Fruit fly (Drosophila melanogaster) whole organism, embryonic: ENCODE results near the gene Cortactin.
A peak's percentile ranks its signal among the peaks of the same experiment; 100 is the strongest.

Source experiments
- CG10565 ChIP-seq: fragments of 200-800 bp; sonication (Bioruptor generic); optimal IDR thresholded peaks from 3 replicates; lab custom pipeline; 2016; ENCODE audit warnings: missing biosample characterization, mild to moderate bottlenecking, missing genetic modification characterization
- CG10654 ChIP-seq: fragments of 200-800 bp; sonication (Bioruptor generic); optimal IDR thresholded peaks from 2 replicates; lab custom pipeline; 2016; ENCODE audit warnings: missing biosample characterization, missing genetic modification characterization
- CG11085 ChIP-seq: fragments of 200-800 bp; sonication (Bioruptor generic); IDR thresholded peaks from 2 replicates; pipeline ENCODE4 v1.3.6; 2022; ENCODE audit warnings: missing biosample characterization, missing genetic modification characterization
- CG11093 ChIP-seq: fragments of 200-800 bp; sonication (Bioruptor generic); IDR thresholded peaks from 3 replicates; pipeline ENCODE4 v1.3.6; 2022; ENCODE audit warnings: missing biosample characterization, missing genetic modification characterization
- CG11504 ChIP-seq: fragments of 200-800 bp; sonication (Bioruptor generic); optimal IDR thresholded peaks from 3 replicates; lab custom pipeline; 2019; ENCODE audit warnings: missing biosample characterization, mild to moderate bottlenecking, missing genetic modification characterization, moderate library complexity
- CG11696 ChIP-seq: fragments of 200-800 bp; sonication (Bioruptor generic); IDR thresholded peaks from 2 replicates; pipeline ENCODE4 v1.3.6; 2022; ENCODE audit warnings: missing biosample characterization, missing genetic modification characterization
- CG14860 ChIP-seq: fragments of 200-800 bp; sonication (Bioruptor generic); IDR thresholded peaks from 3 replicates; pipeline ENCODE4 v1.3.6; 2022; ENCODE audit warnings: missing biosample characterization, missing genetic modification characterization; ENCODE audit not compliant: partially characterized antibody
- CG15514 ChIP-seq: fragments of 200-800 bp; sonication (Bioruptor generic); optimal IDR thresholded peaks from 3 replicates; lab custom pipeline; 2017; ENCODE audit warnings: missing biosample characterization, missing genetic modification characterization, mild to moderate bottlenecking, moderate library complexity, missing genetic modification reagents
- CG16815 ChIP-seq: fragments of 200-800 bp; sonication (Bioruptor generic); optimal IDR thresholded peaks from 3 replicates; lab custom pipeline; 2017; ENCODE audit warnings: missing biosample characterization, mild to moderate bottlenecking, missing genetic modification characterization
- CG17385 ChIP-seq: fragments of 200-800 bp; sonication (Bioruptor generic); optimal IDR thresholded peaks from 3 replicates; lab custom pipeline; 2018; ENCODE audit warnings: missing biosample characterization, mild to moderate bottlenecking, missing genetic modification characterization
- CG1832 ChIP-seq: fragments of 200-800 bp; sonication (Bioruptor generic); optimal IDR thresholded peaks from 2 replicates; lab custom pipeline; 2017; ENCODE audit warnings: missing biosample characterization, mild to moderate bottlenecking, missing genetic modification characterization, inconsistent platforms
- CG32532 ChIP-seq: fragments of 200-800 bp; sonication (Bioruptor generic); IDR thresholded peaks from 2 replicates; pipeline ENCODE4 v1.3.6; 2022; ENCODE audit warnings: missing biosample characterization, missing genetic modification characterization
- CG4360 ChIP-seq: fragments of 200-800 bp; sonication (Bioruptor generic); IDR thresholded peaks from 2 replicates; pipeline ENCODE4 v1.3.6; 2022; ENCODE audit warnings: missing biosample characterization, missing genetic modification characterization
- CG4617 ChIP-seq: fragments of 200-800 bp; sonication (Bioruptor generic); optimal IDR thresholded peaks from 3 replicates; lab custom pipeline; 2016; ENCODE audit warnings: missing biosample characterization, missing genetic modification characterization, borderline replicate concordance
- CG7987 ChIP-seq: fragments of 200-800 bp; sonication (Bioruptor generic); optimal IDR thresholded peaks from 2 replicates; lab custom pipeline; 2018; ENCODE audit warnings: missing biosample characterization, mild to moderate bottlenecking, missing genetic modification characterization, moderate library complexity
- CG8089 ChIP-seq: fragments of 200-800 bp; sonication (Bioruptor generic); optimal IDR thresholded peaks from 3 replicates; lab custom pipeline; 2016; ENCODE audit warnings: missing biosample characterization, missing genetic modification characterization
- CG8359 ChIP-seq: fragments of 200-800 bp; sonication (Bioruptor generic); optimal IDR thresholded peaks from 2 replicates; lab custom pipeline; 2017; ENCODE audit warnings: missing biosample characterization, mild to moderate bottlenecking, missing genetic modification characterization, borderline replicate concordance
- CG9932 ChIP-seq: fragments of 200-800 bp; sonication (Bioruptor generic); IDR thresholded peaks from 2 replicates; pipeline ENCODE4 v1.3.6; 2022; ENCODE audit warnings: missing biosample characterization, missing genetic modification characterization
- Doc2 ChIP-seq: fragments of 200-800 bp; sonication (Bioruptor generic); IDR thresholded peaks from 2 replicates; pipeline ENCODE4 v1.3.6; 2022; ENCODE audit warnings: missing biosample characterization, missing genetic modification characterization
- Doc3 ChIP-seq: fragments of 200-800 bp; sonication (Bioruptor generic); IDR thresholded peaks from 3 replicates; pipeline ENCODE4 v1.3.6; 2022; ENCODE audit warnings: missing biosample characterization, missing genetic modification characterization; ENCODE audit not compliant: partially characterized antibody
- Fer1 ChIP-seq: fragments of 200-800 bp; sonication (Bioruptor generic); optimal IDR thresholded peaks from 2 replicates; lab custom pipeline; 2017; ENCODE audit warnings: missing biosample characterization, mild to moderate bottlenecking, missing genetic modification characterization
- Hr78 ChIP-seq, 2 experiments: fragments of 200-800 bp in 1 of 2; fragments of >200 bp in 1 of 2; sonication (Bioruptor generic) in 1 of 2; optimal IDR thresholded peaks; 2 replicates each; lab custom pipeline; 2017 to 2019; ENCODE audit warnings: missing biosample characterization in 2 of 2, missing genetic modification characterization in 2 of 2, mild to moderate bottlenecking in 1 of 2, moderate library complexity in 1 of 2
- Mad ChIP-seq: fragments of 200-800 bp; sonication (Bioruptor generic); optimal IDR thresholded peaks from 2 replicates; lab custom pipeline; 2016; ENCODE audit warnings: missing biosample characterization, missing genetic modification characterization
- Med ChIP-seq: fragments of 200-800 bp; sonication (Bioruptor generic); peaks from one replicate; lab custom pipeline; 2016; ENCODE audit warnings: missing biosample characterization, missing genetic modification characterization, mild to moderate bottlenecking, inconsistent platforms, moderate library complexity
- Mrtf ChIP-seq: fragments of 200-800 bp; sonication (Bioruptor generic); IDR thresholded peaks from 3 replicates; pipeline ENCODE4 v1.3.6; 2022; ENCODE audit warnings: missing biosample characterization, missing genetic modification characterization
- Opbp ChIP-seq: fragments of 200-800 bp; sonication (Bioruptor generic); IDR thresholded peaks from 3 replicates; pipeline ENCODE4 v1.3.6; 2022; ENCODE audit warnings: missing biosample characterization, missing genetic modification characterization; ENCODE audit not compliant: partially characterized antibody
- Optix ChIP-seq: fragments of 200-800 bp; sonication (Bioruptor generic); IDR thresholded peaks from 3 replicates; pipeline ENCODE4 v1.3.6; 2022; ENCODE audit warnings: missing biosample characterization, missing genetic modification characterization
- Sox102F ChIP-seq: fragments of 200-800 bp; sonication (Bioruptor generic); optimal IDR thresholded peaks from 2 replicates; lab custom pipeline; 2018; ENCODE audit warnings: missing biosample characterization, mild to moderate bottlenecking, missing genetic modification characterization, moderate library complexity
- Xbp1 ChIP-seq: fragments of 200-800 bp; sonication (Bioruptor generic); optimal IDR thresholded peaks from 3 replicates; lab custom pipeline; 2016; ENCODE audit warnings: missing biosample characterization, mild to moderate bottlenecking, missing genetic modification characterization
- ab ChIP-seq: fragments of 200-800 bp; sonication (Bioruptor generic); optimal IDR thresholded peaks from 2 replicates; lab custom pipeline; 2016; ENCODE audit warnings: missing biosample characterization, missing genetic modification characterization
- al ChIP-seq: fragments of 200-800 bp; sonication (Bioruptor generic); IDR thresholded peaks from 2 replicates; pipeline ENCODE4 v1.3.6; 2022; ENCODE audit warnings: missing biosample characterization, missing genetic modification characterization
- ara ChIP-seq: fragments of 200-800 bp; sonication (Bioruptor generic); IDR thresholded peaks from 2 replicates; pipeline ENCODE4 v1.3.6; 2022; ENCODE audit warnings: missing biosample characterization, missing genetic modification characterization
- bigmax ChIP-seq: fragments of 200-800 bp; sonication (Bioruptor generic); optimal IDR thresholded peaks from 2 replicates; lab custom pipeline; 2018; ENCODE audit warnings: missing biosample characterization, mild to moderate bottlenecking, missing genetic modification characterization
- ci ChIP-seq: fragments of 200-800 bp; sonication (Bioruptor generic); IDR thresholded peaks from 3 replicates; pipeline ENCODE4 v1.3.6; 2022; ENCODE audit warnings: missing biosample characterization, missing genetic modification characterization
- dati ChIP-seq: fragments of 200-800 bp; sonication (Bioruptor generic); IDR thresholded peaks from 2 replicates; pipeline ENCODE4 v1.3.6; 2022; ENCODE audit warnings: missing biosample characterization, missing genetic modification characterization
- dmrt99B ChIP-seq: fragments of 200-800 bp; sonication (Bioruptor generic); optimal IDR thresholded peaks from 2 replicates; lab custom pipeline; 2018; ENCODE audit warnings: missing biosample characterization, mild to moderate bottlenecking, missing genetic modification characterization, moderate library complexity
- exex ChIP-seq: fragments of 200-800 bp; sonication (Bioruptor generic); optimal IDR thresholded peaks from 4 replicates; lab custom pipeline; 2018; ENCODE audit warnings: missing biosample characterization, mild to moderate bottlenecking, missing genetic modification characterization, moderate library complexity
- fd96Cb ChIP-seq: fragments of 200-800 bp; sonication (Bioruptor generic); optimal IDR thresholded peaks from 2 replicates; lab custom pipeline; 2018; ENCODE audit warnings: missing biosample characterization, mild to moderate bottlenecking, missing genetic modification characterization, moderate library complexity
- h ChIP-seq: fragments of >200 bp; optimal IDR thresholded peaks from 2 replicates; lab custom pipeline; 2017
- klu ChIP-seq: fragments of 200-800 bp; sonication (Bioruptor generic); IDR thresholded peaks from 2 replicates; pipeline ENCODE4 v1.3.6; 2022; ENCODE audit warnings: missing biosample characterization, missing genetic modification characterization
- pum ChIP-seq: fragments of 200-800 bp; sonication (Bioruptor generic); optimal IDR thresholded peaks from 2 replicates; lab custom pipeline; 2016; ENCODE audit warnings: missing biosample characterization, missing genetic modification characterization
- pzg ChIP-seq: fragments of 200-800 bp; sonication (Bioruptor generic); optimal IDR thresholded peaks from 3 replicates; lab custom pipeline; 2018; ENCODE audit warnings: missing biosample characterization, mild to moderate bottlenecking, missing genetic modification characterization, moderate library complexity
- rib ChIP-seq: fragments of 200-800 bp; sonication (Bioruptor generic); IDR thresholded peaks from 2 replicates; pipeline ENCODE4 v1.3.6; 2022; ENCODE audit warnings: missing biosample characterization, missing genetic modification characterization
- row ChIP-seq: fragments of 200-800 bp; sonication (Bioruptor generic); IDR thresholded peaks from 3 replicates; pipeline ENCODE4 v1.3.6; 2022; ENCODE audit warnings: missing biosample characterization, missing genetic modification characterization
- sc ChIP-seq, 3 experiments: fragments of >200 bp in 2 of 3; fragments of 200-800 bp in 1 of 3; sonication (Bioruptor generic) in 1 of 3; optimal IDR thresholded peaks; 2 replicates in 2 of 3; 3 replicates in 1 of 3; lab custom pipeline; 2017; ENCODE audit warnings: mild to moderate bottlenecking in 1 of 3, missing biosample characterization in 1 of 3, missing genetic modification characterization in 1 of 3, missing genetic modification reagents in 1 of 3
- sd ChIP-seq: fragments of 200-800 bp; sonication (Bioruptor generic); optimal IDR thresholded peaks from 3 replicates; lab custom pipeline; 2018; ENCODE audit warnings: missing biosample characterization, mild to moderate bottlenecking, missing genetic modification characterization, moderate library complexity
- sens-2 ChIP-seq: fragments of 200-800 bp; sonication (Bioruptor generic); IDR thresholded peaks from 2 replicates; pipeline ENCODE4 v1.3.6; 2022; ENCODE audit warnings: missing biosample characterization, missing genetic modification characterization
- sqz ChIP-seq: fragments of 200-800 bp; sonication (Bioruptor generic); optimal IDR thresholded peaks from 3 replicates; lab custom pipeline; 2018; ENCODE audit warnings: missing biosample characterization, mild to moderate bottlenecking, missing genetic modification characterization
- tll ChIP-seq, 2 experiments: fragments of 200-800 bp in 1 of 2; fragments of >200 bp in 1 of 2; sonication (Bioruptor generic) in 1 of 2; optimal IDR thresholded peaks; 2 replicates each; lab custom pipeline; 2017 to 2019; ENCODE audit warnings: missing biosample characterization in 2 of 2, missing genetic modification characterization in 2 of 2, mild to moderate bottlenecking in 1 of 2, moderate library complexity in 1 of 2
- twi ChIP-seq: fragments of 200-800 bp; optimal IDR thresholded peaks from 2 replicates; lab custom pipeline; 2019; ENCODE audit warnings: missing biosample characterization, mild to moderate bottlenecking, missing genetic modification characterization, moderate library complexity
- zf30C ChIP-seq: fragments of 200-800 bp; sonication (Bioruptor generic); optimal IDR thresholded peaks from 3 replicates; lab custom pipeline; 2018; ENCODE audit warnings: missing biosample characterization, mild to moderate bottlenecking, missing genetic modification characterization

The Cortactin gene

dm6 chr3R:21097631-21098117 is 33.4 kb upstream of the Cortactin start, which contains the start of gene RhoGAP93B (continued):
- TF ChIP-seq Opbp (GFP tag; lab: Robert Waterston, UW) (peak; percentile 99), sd (tag; lab: Kevin White, UChicago) (no peak), CG8359 (GFP tag; lab: Kevin White, UChicago) (no peak), CG11085 (GFP tag; lab: Robert Waterston, UW) (peak; percentile 90), ara (GFP tag; lab: Robert Waterston, UW) (peak; percentile 87), exex (peak; percentile 53), CG4617 (peak; percentile 56), CG1832 (GFP tag; lab: Kevin White, UChicago) (no peak), CG10654 (peak; percentile 82), CG9932 (GFP tag; lab: Robert Waterston, UW) (peak; percentile 99), CG15514 (GFP tag; lab: Kevin White, UChicago) (peak; percentile 90), dati (GFP tag; lab: Robert Waterston, UW) (peak; percentile 52; the same call in 1 of the 2 replicates), CG7987 (GFP tag; lab: Kevin White, UChicago) (peak; percentile 68), Doc2 (no peak), twi (tag; lab: Kevin White, UChicago) (peak; percentile 54), bigmax (no peak), ab (peak; percentile 7), Sox102F (GFP tag; lab: Kevin White, UChicago) (peak; percentile 82), klu (peak; percentile 84), CG32532 (GFP tag; lab: Robert Waterston, UW) (peak; percentile 94), Mad (GFP tag; lab: Kevin White, UChicago) (peak; percentile 85), zf30C (no peak), CG16815 (peak; percentile 71), ci (peak; percentile 88), Fer1 (GFP tag; lab: Kevin White, UChicago) (peak; percentile 88), CG8089 (GFP tag; lab: Kevin White, UChicago) (peak; percentile 69), pzg (GFP tag; lab: Kevin White, UChicago) (peak; percentile 94), CG11093 (GFP tag; lab: Robert Waterston, UW) (peak; percentile 87), Hr78 (GFP tag; optimal IDR thresholded peaks at IDR 0.05; lab: Kevin White, UChicago) (no peak), h (no peak), CG11696 (GFP tag; lab: Robert Waterston, UW) (peak; percentile 44; the same call in 1 of the 2 replicates), dmrt99B (tag; lab: Kevin White, UChicago) (no peak), sens-2 (GFP tag; lab: Robert Waterston, UW) (peak; percentile 92)

- TF ChIP-seq row (GFP tag; lab: Robert Waterston, UW) (no peak), Mrtf (GFP tag; lab: Robert Waterston, UW) (no peak), CG10565 (no peak), CG4360 (GFP tag; lab: Robert Waterston, UW) (peak; percentile 78), Optix (GFP tag; lab: Robert Waterston, UW) (no peak), CG11504 (no peak), tll (GFP tag; optimal IDR thresholded peaks at IDR 0.05; lab: Kevin White, UChicago) (no peak), ci (no peak), al (no peak), Doc3 (GFP tag; lab: Robert Waterston, UW) (no peak), Xbp1 (no peak), sc (optimal IDR thresholded peaks at IDR 0.05; lab: Kevin White, UChicago) (no peak), sc (GFP tag; optimal IDR thresholded peaks at IDR 0.05; lab: Kevin White, UChicago) (no peak), pum (GFP tag; lab: Kevin White, UChicago) (no peak), CG14860 (GFP tag; lab: Robert Waterston, UW) (no peak), sqz (GFP tag; lab: Kevin White, UChicago) (peak; percentile 7), rib (GFP tag; lab: Robert Waterston, UW) (0 out of 2 replicates have a peak, but pooled peaks have one; percentile 41), Med (GFP tag; lab: Kevin White, UChicago) (peak; percentile 50), CG17385 (GFP tag; lab: Kevin White, UChicago) (peak; percentile 61), fd96Cb (no peak)
Observed at dm6 chr3R:21097160-21097559, 32.9 kb upstream of the Cortactin start.
